Fruit fly (Drosophila melanogaster): ENCODE measurements around the gene Nup205.
A peak's percentile ranks its signal among the peaks of the same experiment; 100 is the strongest.

Nup205 gene

DNA sequence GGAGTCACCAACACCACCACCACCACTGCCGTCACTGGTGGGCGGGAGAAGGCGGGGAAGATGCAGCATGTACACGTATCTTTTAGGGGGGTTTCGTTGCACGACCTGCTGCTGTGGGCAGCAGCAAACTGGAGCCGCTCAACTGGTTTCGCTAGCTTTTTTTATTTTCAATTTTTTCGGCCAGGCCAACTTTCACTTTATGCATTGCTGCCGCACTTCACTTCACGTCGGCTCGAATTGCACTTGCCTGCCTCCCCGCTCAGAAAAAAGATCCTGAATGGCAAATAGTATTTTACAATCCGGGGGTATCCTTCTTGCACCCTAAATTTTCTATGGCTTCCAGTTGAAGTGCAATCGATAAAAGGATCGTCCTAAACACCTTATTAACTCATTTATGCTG, 48.0 kb downstream of the Nup205 start:
- TF ChIP-seq CG10631 (GFP tag; optimal IDR thresholded peaks at IDR 0.05) (no peak), Eip75B (GFP tag; optimal IDR thresholded peaks at IDR 0.05) (no peak), CG8119 (GFP tag; IDR thresholded peaks at IDR 0.05) (no peak), Eip93F (GFP tag; optimal IDR thresholded peaks at IDR 0.05) (no peak), CG8632 (GFP tag; optimal IDR thresholded peaks at IDR 0.05) (no peak), Hr38 (GFP tag; optimal IDR thresholded peaks at IDR 0.05) (no peak), dsx (GFP tag; optimal IDR thresholded peaks at IDR 0.05; ENCODE audit: poor library complexity, severe bottlenecking) (no peak), Smox (GFP tag; optimal IDR thresholded peaks at IDR 0.05) (no peak), svp (GFP tag) (no peak), Blimp-1 (GFP tag; optimal IDR thresholded peaks at IDR 0.05) (peak; percentile 69), Lpt (GFP tag; optimal IDR thresholded peaks at IDR 0.05) (peak; percentile 50), CG16779 (tag; optimal IDR thresholded peaks at IDR 0.05) (no peak)

Measured in whole organism, prepupa.